Fruit fly (Drosophila melanogaster) whole organism: ENCODE results near the gene CG8032.

ENCODE experiments used
- Dll ChIP-seq: fragments of >200 bp; optimal IDR thresholded peaks from 2 replicates; lab custom pipeline; 2017
- EcR ChIP-seq, 2 experiments: fragments of >200 bp; optimal IDR thresholded peaks; 2 replicates each; lab custom pipeline; 2017; ENCODE audit warnings: missing biosample characterization in 2 of 2, missing genetic modification characterization in 2 of 2, missing genetic modification reagents in 2 of 2
- psq ChIP-seq: fragments of >200 bp; optimal IDR thresholded peaks from 2 replicates; lab custom pipeline; 2017
- usp ChIP-seq: fragments of >200 bp; optimal IDR thresholded peaks from 2 replicates; lab custom pipeline; 2017; ENCODE audit warnings: missing biosample characterization, missing genetic modification characterization, mixed read lengths

dm6 chr3R:8704669-8705068 is 40.8 kb downstream of the CG8032 start:
- TF ChIP-seq usp (GFP tag; lab: Kevin White, UChicago) (no peak), Dll (no peak), psq (lab: Kevin White, UChicago) (no peak), EcR (GFP tag; optimal IDR thresholded peaks at IDR 0.05; lab: Kevin White, UChicago) (no peak)
